Fruit fly (Drosophila melanogaster) whole organism, embryonic: Measurements from ENCODE around the gene CG7465.

Experiments used
- ATbp ChIP-seq: fragments of 200-800 bp; sonication (Bioruptor generic); optimal IDR thresholded peaks from 2 replicates; lab custom pipeline; 2017; ENCODE audit warnings: missing biosample characterization, mild to moderate bottlenecking, missing genetic modification characterization, missing genetic modification reagents
- CG13296 ChIP-seq: fragments of 200-800 bp; sonication (Bioruptor generic); optimal IDR thresholded peaks from 3 replicates; lab custom pipeline; 2018; ENCODE audit warnings: missing biosample characterization, mild to moderate bottlenecking, missing genetic modification characterization
- CG14441 ChIP-seq: fragments of 200-800 bp; sonication (Bioruptor generic); IDR thresholded peaks from 2 replicates; pipeline ENCODE4 v1.3.6; 2022; ENCODE audit warnings: missing biosample characterization, missing genetic modification characterization
- CG16813 ChIP-seq: fragments of 200-800 bp; sonication (Bioruptor generic); IDR thresholded peaks from 3 replicates; pipeline ENCODE4 v1.3.6; 2022; ENCODE audit warnings: missing biosample characterization, missing genetic modification characterization; ENCODE audit not compliant: partially characterized antibody
- CG17829 ChIP-seq: fragments of 200-800 bp; optimal IDR thresholded peaks from 2 replicates; lab custom pipeline; 2019; ENCODE audit warnings: missing biosample characterization, mild to moderate bottlenecking, missing genetic modification characterization, moderate library complexity
- CG2199 ChIP-seq: fragments of 200-800 bp; sonication (Bioruptor generic); IDR thresholded peaks from 3 replicates; pipeline ENCODE4 v1.3.6; 2022; ENCODE audit warnings: missing biosample characterization, missing genetic modification characterization
- CG2678 ChIP-seq: fragments of 200-800 bp; sonication (Bioruptor generic); optimal IDR thresholded peaks from 3 replicates; lab custom pipeline; 2019; ENCODE audit warnings: missing biosample characterization, mild to moderate bottlenecking, missing genetic modification characterization, moderate library complexity
- CG2875 ChIP-seq: fragments of 200-800 bp; sonication (Bioruptor generic); optimal IDR thresholded peaks from 2 replicates; lab custom pipeline; 2017; ENCODE audit warnings: missing biosample characterization, mild to moderate bottlenecking, missing genetic modification characterization, missing genetic modification reagents
- CG30020 ChIP-seq: fragments of 200-800 bp; optimal IDR thresholded peaks from 2 replicates; lab custom pipeline; 2019; ENCODE audit warnings: missing biosample characterization, mild to moderate bottlenecking, missing genetic modification characterization, moderate library complexity
- CG3065 ChIP-seq: fragments of 200-800 bp; sonication (Bioruptor generic); optimal IDR thresholded peaks from 2 replicates; lab custom pipeline; 2016; ENCODE audit warnings: missing biosample characterization, missing genetic modification characterization
- CG31388 ChIP-seq: fragments of 200-800 bp; sonication (Bioruptor generic); optimal IDR thresholded peaks from 2 replicates; lab custom pipeline; 2016; ENCODE audit warnings: missing biosample characterization, missing genetic modification characterization
- CG4730 ChIP-seq: fragments of 200-800 bp; sonication (Bioruptor generic); IDR thresholded peaks from 2 replicates; pipeline ENCODE4 v1.3.6; 2022; ENCODE audit warnings: missing biosample characterization, missing genetic modification characterization
- CG4854 ChIP-seq: fragments of 200-800 bp; sonication (Bioruptor generic); optimal IDR thresholded peaks from 2 replicates; lab custom pipeline; 2016; ENCODE audit warnings: missing biosample characterization, missing genetic modification characterization, inconsistent platforms
- CG7963 ChIP-seq: fragments of 200-800 bp; sonication (Bioruptor generic); IDR thresholded peaks from 3 replicates; pipeline ENCODE4 v1.3.6; 2022; ENCODE audit warnings: missing biosample characterization, missing genetic modification characterization; ENCODE audit not compliant: partially characterized antibody
- CG9817 ChIP-seq: fragments of 200-800 bp; sonication (Bioruptor generic); optimal IDR thresholded peaks from 2 replicates; lab custom pipeline; 2018; ENCODE audit warnings: missing biosample characterization, mild to moderate bottlenecking, missing genetic modification characterization, moderate library complexity
- CoRest ChIP-seq: fragments of 200-800 bp; sonication (Bioruptor generic); optimal IDR thresholded peaks from 3 replicates; lab custom pipeline; 2018; ENCODE audit warnings: missing biosample characterization, mild to moderate bottlenecking, missing genetic modification characterization, moderate library complexity
- Dll ChIP-seq: fragments of 200-800 bp; sonication (Bioruptor generic); IDR thresholded peaks from 4 replicates; pipeline ENCODE4 v1.3.6; 2022; ENCODE audit warnings: missing biosample characterization, missing genetic modification characterization; ENCODE audit not compliant: partially characterized antibody
- Doc2 ChIP-seq: fragments of 200-800 bp; sonication (Bioruptor generic); IDR thresholded peaks from 2 replicates; pipeline ENCODE4 v1.3.6; 2022; ENCODE audit warnings: missing biosample characterization, missing genetic modification characterization
- Elba2 ChIP-seq: fragments of 200-800 bp; sonication (Bioruptor generic); optimal IDR thresholded peaks from 3 replicates; lab custom pipeline; 2016; ENCODE audit warnings: missing biosample characterization, missing genetic modification characterization
- Ets97D ChIP-seq: fragments of 200-800 bp; sonication (Bioruptor generic); optimal IDR thresholded peaks from 3 replicates; lab custom pipeline; 2016; ENCODE audit warnings: missing biosample characterization, missing genetic modification characterization
- Gug ChIP-seq: fragments of 200-800 bp; sonication (Bioruptor generic); IDR thresholded peaks from 4 replicates; pipeline ENCODE4 v1.3.6; 2022; ENCODE audit warnings: missing biosample characterization, missing genetic modification characterization
- Hmr ChIP-seq: fragments of 200-800 bp; sonication (Bioruptor generic); optimal IDR thresholded peaks from 3 replicates; lab custom pipeline; 2017; ENCODE audit warnings: mild to moderate bottlenecking, missing biosample characterization, missing genetic modification reagents, missing genetic modification characterization
- Kr ChIP-seq: fragments of 200-800 bp; sonication (Bioruptor generic); optimal IDR thresholded peaks from 2 replicates; lab custom pipeline; 2017; ENCODE audit warnings: missing biosample characterization, mild to moderate bottlenecking, missing genetic modification characterization
- Lhr ChIP-seq: fragments of 200-800 bp; sonication (Bioruptor generic); optimal IDR thresholded peaks from 3 replicates; lab custom pipeline; 2017; ENCODE audit warnings: mild to moderate bottlenecking, missing biosample characterization, missing genetic modification reagents, missing genetic modification characterization
- Mrtf ChIP-seq: fragments of 200-800 bp; sonication (Bioruptor generic); IDR thresholded peaks from 3 replicates; pipeline ENCODE4 v1.3.6; 2022; ENCODE audit warnings: missing biosample characterization, missing genetic modification characterization
- Myb ChIP-seq: fragments of 200-800 bp; sonication (Bioruptor generic); optimal IDR thresholded peaks from 2 replicates; lab custom pipeline; 2016; ENCODE audit warnings: missing biosample characterization, missing genetic modification characterization
- NK7.1 ChIP-seq: fragments of 200-800 bp; sonication (Bioruptor generic); optimal IDR thresholded peaks from 3 replicates; lab custom pipeline; 2016; ENCODE audit warnings: missing biosample characterization, missing genetic modification characterization
- Nf-YA ChIP-seq: fragments of 200-800 bp; sonication (Bioruptor generic); IDR thresholded peaks from 2 replicates; pipeline ENCODE4 v1.3.6; 2022; ENCODE audit warnings: missing biosample characterization, missing genetic modification characterization
- Nf-YC ChIP-seq: fragments of 200-800 bp; optimal IDR thresholded peaks from 3 replicates; lab custom pipeline; 2019; ENCODE audit warnings: missing biosample characterization, mild to moderate bottlenecking, missing genetic modification characterization, moderate library complexity
- PHDP ChIP-seq: fragments of 200-800 bp; sonication (Bioruptor generic); optimal IDR thresholded peaks from 3 replicates; lab custom pipeline; 2018; ENCODE audit warnings: missing biosample characterization, mild to moderate bottlenecking, missing genetic modification characterization, moderate library complexity
- Pdp1 ChIP-seq, 2 experiments: fragments of 200-800 bp; sonication (Bioruptor generic); optimal IDR thresholded peaks; 3 replicates each; lab custom pipeline; 2016; ENCODE audit warnings: missing biosample characterization in 2 of 2, missing genetic modification characterization in 2 of 2, mild to moderate bottlenecking in 1 of 2, moderate library complexity in 1 of 2
- Sox100B ChIP-seq: fragments of 200-800 bp; sonication (Bioruptor generic); optimal IDR thresholded peaks from 3 replicates; lab custom pipeline; 2018; ENCODE audit warnings: missing biosample characterization, mild to moderate bottlenecking, missing genetic modification characterization
- Trl ChIP-seq, 3 experiments: fragments of >200 bp in 2 of 3; fragments of 200-800 bp in 1 of 3; sonication (Bioruptor generic) in 1 of 3; optimal IDR thresholded peaks; 2 replicates in 1 of 3; 3 replicates in 2 of 3; lab custom pipeline; 2016 to 2017; ENCODE audit warnings: missing biosample characterization in 1 of 3, missing genetic modification characterization in 1 of 3
- Vsx1 ChIP-seq: fragments of 200-800 bp; sonication (Bioruptor generic); optimal IDR thresholded peaks from 2 replicates; lab custom pipeline; 2017; ENCODE audit warnings: missing biosample characterization, mild to moderate bottlenecking, missing genetic modification characterization, missing genetic modification reagents
- YL-1 ChIP-seq: fragments of 200-800 bp; sonication (Bioruptor generic); optimal IDR thresholded peaks from 3 replicates; lab custom pipeline; 2017; ENCODE audit warnings: missing biosample characterization, mild to moderate bottlenecking, missing genetic modification characterization
- ab ChIP-seq: fragments of 200-800 bp; sonication (Bioruptor generic); optimal IDR thresholded peaks from 2 replicates; lab custom pipeline; 2016; ENCODE audit warnings: missing biosample characterization, missing genetic modification characterization
- ap ChIP-seq: fragments of 200-800 bp; sonication (Bioruptor generic); IDR thresholded peaks from 2 replicates; pipeline ENCODE4 v1.3.6; 2022; ENCODE audit warnings: missing biosample characterization, missing genetic modification characterization
- bab2 ChIP-seq: fragments of 200-800 bp; sonication (Bioruptor generic); optimal IDR thresholded peaks from 2 replicates; lab custom pipeline; 2016; ENCODE audit warnings: missing biosample characterization, missing genetic modification characterization
- bigmax ChIP-seq: fragments of 200-800 bp; sonication (Bioruptor generic); optimal IDR thresholded peaks from 2 replicates; lab custom pipeline; 2018; ENCODE audit warnings: missing biosample characterization, mild to moderate bottlenecking, missing genetic modification characterization
- chn ChIP-seq: fragments of 200-800 bp; sonication (Bioruptor generic); optimal IDR thresholded peaks from 2 replicates; lab custom pipeline; 2016; ENCODE audit warnings: missing biosample characterization, missing genetic modification characterization
- dysf ChIP-seq: fragments of 200-800 bp; sonication (Bioruptor generic); IDR thresholded peaks from 3 replicates; pipeline ENCODE4 v1.3.6; 2022; ENCODE audit warnings: missing biosample characterization, missing genetic modification characterization
- esg ChIP-seq: fragments of 200-800 bp; sonication (Bioruptor generic); conservative IDR thresholded peaks from 2 replicates; pipeline ENCODE4 v1.3.6; 2022; ENCODE audit warnings: missing biosample characterization, missing genetic modification characterization
- fru ChIP-seq: fragments of >200 bp; optimal IDR thresholded peaks from 2 replicates; lab custom pipeline; 2017
- hth ChIP-seq: fragments of >200 bp; optimal IDR thresholded peaks from 2 replicates; lab custom pipeline; 2017; ENCODE audit warnings: inconsistent platforms
- kay ChIP-seq: fragments of 200-800 bp; sonication (Bioruptor generic); optimal IDR thresholded peaks from 2 replicates; lab custom pipeline; 2016; ENCODE audit warnings: missing biosample characterization, missing genetic modification characterization
- lmd ChIP-seq: fragments of 200-800 bp; sonication (Bioruptor generic); IDR thresholded peaks from 2 replicates; pipeline ENCODE4 v1.3.6; 2022; ENCODE audit warnings: missing biosample characterization, missing genetic modification characterization
- mld ChIP-seq: fragments of 200-800 bp; sonication (Bioruptor generic); IDR thresholded peaks from 3 replicates; pipeline ENCODE4 v1.3.6; 2022; ENCODE audit warnings: missing biosample characterization, missing genetic modification characterization; ENCODE audit not compliant: partially characterized antibody
- nerfin-1 ChIP-seq: fragments of 200-800 bp; sonication (Bioruptor generic); optimal IDR thresholded peaks from 3 replicates; lab custom pipeline; 2019; ENCODE audit warnings: missing biosample characterization, mild to moderate bottlenecking, missing genetic modification characterization, moderate library complexity
- schlank ChIP-seq: fragments of 200-800 bp; sonication (Bioruptor generic); optimal IDR thresholded peaks from 2 replicates; lab custom pipeline; 2018; ENCODE audit warnings: missing biosample characterization, mild to moderate bottlenecking, missing genetic modification characterization
- shn ChIP-seq: fragments of 200-800 bp; sonication (Bioruptor generic); optimal IDR thresholded peaks from 3 replicates; lab custom pipeline; 2016; ENCODE audit warnings: missing biosample characterization, missing genetic modification characterization
- yki ChIP-seq: fragments of >200 bp; optimal IDR thresholded peaks from 3 replicates; lab custom pipeline; 2018

CG7465 gene

DNA sequence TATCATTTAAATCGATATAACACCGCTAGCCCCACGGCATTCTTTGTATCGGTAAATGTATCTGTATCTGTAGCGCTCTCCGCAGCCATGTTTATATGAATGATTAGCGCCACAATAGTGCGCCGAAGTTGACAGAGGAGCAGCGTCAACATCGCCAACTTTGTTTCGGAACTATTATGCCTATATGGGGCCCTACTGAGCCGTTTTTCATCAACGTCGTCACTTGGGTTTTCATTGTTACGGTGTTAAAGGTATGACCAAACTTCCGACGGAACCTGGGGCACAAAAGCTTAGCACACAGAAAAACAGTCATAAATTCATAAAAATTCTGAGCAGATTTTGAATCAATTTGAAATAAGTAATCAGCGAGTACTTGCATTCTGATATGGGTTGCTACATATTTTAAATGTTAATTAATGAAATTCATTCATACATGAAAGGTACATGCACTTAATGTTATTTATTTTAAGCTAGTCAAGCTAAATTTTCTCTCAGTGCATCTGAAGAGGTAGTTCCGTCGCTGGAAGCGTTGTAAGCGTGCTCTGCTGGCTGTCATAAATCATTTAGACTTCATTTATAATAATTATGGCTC is 18.5 kb upstream of the CG7465 start, which contains the start of gene CG15023 (continued):
- TF ChIP-seq kay (GFP tag; lab: Kevin White, UChicago), result no peak
- no peak for TF ChIP-seq Nf-YC
- no peak for TF ChIP-seq ab
- no peak for TF ChIP-seq mld (GFP tag; lab: Robert Waterston, UW)
- TF ChIP-seq yki, result no peak
- no peak for TF ChIP-seq CG4854
- TF ChIP-seq CG17829 (tag; lab: Kevin White, UChicago), result no peak
- no peak for TF ChIP-seq CG7963 (GFP tag; lab: Robert Waterston, UW)
- TF ChIP-seq Sox100B (GFP tag; lab: Kevin White, UChicago), result peak; percentile 0
- no peak for TF ChIP-seq Nf-YA (GFP tag; lab: Robert Waterston, UW)
- peak; percentile 61 for TF ChIP-seq CG13296 (GFP tag; lab: Kevin White, UChicago)
- TF ChIP-seq CG31388, result no peak
- no peak for TF ChIP-seq shn (GFP tag; lab: Kevin White, UChicago)
- TF ChIP-seq ATbp (GFP tag; lab: Kevin White, UChicago), result no peak
- TF ChIP-seq Trl (optimal IDR thresholded peaks at IDR 0.05; lab: Kevin White, UChicago), result no peak
- no peak for TF ChIP-seq Trl (GFP tag; optimal IDR thresholded peaks at IDR 0.05; lab: Kevin White, UChicago)
- no peak for TF ChIP-seq Doc2 (GFP tag; lab: Robert Waterston, UW)
- TF ChIP-seq Elba2 (GFP tag; lab: Kevin White, UChicago), result no peak
- no peak for TF ChIP-seq CG4730 (GFP tag; lab: Robert Waterston, UW)
- no peak for TF ChIP-seq Gug (GFP tag; lab: Robert Waterston, UW)
- no peak for TF ChIP-seq chn (GFP tag; lab: Kevin White, UChicago)
- TF ChIP-seq bigmax (GFP tag; lab: Kevin White, UChicago), result no peak
- no peak for TF ChIP-seq CG16813 (GFP tag; lab: Robert Waterston, UW)
- TF ChIP-seq bab2 (GFP tag; lab: Kevin White, UChicago), result no peak
- peak; percentile 41 for TF ChIP-seq Hmr
- no peak for TF ChIP-seq YL-1 (GFP tag; lab: Kevin White, UChicago)
- no peak for TF ChIP-seq CG30020
- no peak for TF ChIP-seq hth (lab: Kevin White, UChicago)
- TF ChIP-seq Lhr, result no peak
- peak; percentile 37; the same call in 1 of the 2 replicates for TF ChIP-seq CG14441
- no peak for TF ChIP-seq NK7.1 (GFP tag; lab: Kevin White, UChicago)
- no peak for TF ChIP-seq ap (GFP tag; lab: Robert Waterston, UW)
- peak; percentile 56 for TF ChIP-seq CG2678 (tag; lab: Kevin White, UChicago)
- TF ChIP-seq Myb (GFP tag; lab: Kevin White, UChicago), result no peak
- TF ChIP-seq fru, result no peak
- TF ChIP-seq dysf (GFP tag; lab: Robert Waterston, UW), result peak; percentile 69; the same call in 2 of the 3 replicates
- TF ChIP-seq Mrtf, result no peak
- no peak for TF ChIP-seq nerfin-1 (tag; lab: Kevin White, UChicago)
- TF ChIP-seq esg (GFP tag; lab: Robert Waterston, UW), result peak; percentile 30
- peak; percentile 4 to 37 for TF ChIP-seq Pdp1 (GFP tag; optimal IDR thresholded peaks at IDR 0.05; lab: Kevin White, UChicago)
- TF ChIP-seq CG3065 (GFP tag; lab: Kevin White, UChicago), result no peak
- TF ChIP-seq CG9817, result peak; percentile 20
- TF ChIP-seq CG2875 (GFP tag; lab: Kevin White, UChicago), result no peak
- TF ChIP-seq Dll, result no peak
- peak; percentile 42; the same call in 1 of the 2 replicates for TF ChIP-seq lmd (GFP tag; lab: Robert Waterston, UW)
- TF ChIP-seq Kr (GFP tag; lab: Kevin White, UChicago), result no peak
- TF ChIP-seq Ets97D (GFP tag; lab: Kevin White, UChicago), result no peak
- TF ChIP-seq schlank (tag; lab: Kevin White, UChicago), result no peak
- no peak for TF ChIP-seq Vsx1 (GFP tag; lab: Kevin White, UChicago)
- peak; percentile 30 for TF ChIP-seq PHDP (tag; lab: Kevin White, UChicago)
- TF ChIP-seq CoRest (tag; lab: Kevin White, UChicago), result peak; percentile 35
- no peak for TF ChIP-seq CG2199 (GFP tag; lab: Robert Waterston, UW)
